Worm (Caenorhabditis elegans): ENCODE data around the gene F17H10.1.

Gene F17H10.1

ce11 chrX:13121104-13121503 is 16.1 kb downstream of the F17H10.1 start (continued):
- peak; percentile 72; the same call in 1 of the 2 replicates for TF ChIP-seq Y53F4B.3 (GFP tag; IDR thresholded peaks at IDR 0.05)
- TF ChIP-seq T26A5.8 (tag; optimal IDR thresholded peaks at IDR 0.05) = peak; percentile 84
- TF ChIP-seq dox-1 (GFP tag; IDR thresholded peaks at IDR 0.05) = no peak
- TF ChIP-seq rpc-1 (optimal IDR thresholded peaks at IDR 0.05) = peak; percentile 82
- peak; percentile 87 for TF ChIP-seq rpc-1 (tag; optimal IDR thresholded peaks at IDR 0.05)
- peak; percentile 33 for TF ChIP-seq gei-17 (GFP tag; optimal IDR thresholded peaks at IDR 0.05)
- peak; percentile 9 to 46 for TF ChIP-seq rec-8 (tag; optimal IDR thresholded peaks at IDR 0.05)
- peak; percentile 88 for TF ChIP-seq D2030.7 (GFP tag; IDR thresholded peaks at IDR 0.05)
- TF ChIP-seq attf-6 (GFP tag; IDR thresholded peaks at IDR 0.05) = peak; percentile 79; the same call in 1 of the 2 replicates
- TF ChIP-seq ZK185.1 (tag; optimal IDR thresholded peaks at IDR 0.05; ENCODE audit: poor library complexity, severe bottlenecking) = peak; percentile 64
- no peak; the same call in 1 of the 2 replicates for TF ChIP-seq C06A6.2 (GFP tag; conservative IDR thresholded peaks at IDR 0.05)
- TF ChIP-seq xnd-1 (tag; optimal IDR thresholded peaks at IDR 0.05) = no peak
- TF ChIP-seq bed-2 (GFP tag; IDR thresholded peaks at IDR 0.05) = peak; percentile 66; the same call in 1 of the 2 replicates
- TF ChIP-seq snpc-1.3 (tag; optimal IDR thresholded peaks at IDR 0.05; ENCODE audit: insufficient read depth) = peak; percentile 92
- no peak for TF ChIP-seq F22D6.2 (tag; optimal IDR thresholded peaks at IDR 0.05)
- TF ChIP-seq ztf-3 (GFP tag; optimal IDR thresholded peaks at IDR 0.05) = peak; percentile 16
- TF ChIP-seq let-526 (GFP tag; IDR thresholded peaks at IDR 0.05) = peak; percentile 56; the same call in 1 of the 2 replicates
- peak; percentile 91 for TF ChIP-seq egl-44 (GFP tag; IDR thresholded peaks at IDR 0.05)
- TF ChIP-seq Y79H2A.3 (GFP tag; conservative IDR thresholded peaks at IDR 0.05) = 0 out of 2 replicates have a peak, but pooled peaks have one; percentile 70
- TF ChIP-seq B0035.1 (tag; optimal IDR thresholded peaks at IDR 0.05) = no peak
- TF ChIP-seq mel-28 (tag; optimal IDR thresholded peaks at IDR 0.05; ENCODE audit: borderline replicate concordance) = peak; percentile 38
- no peak for TF ChIP-seq die-1 (tag; optimal IDR thresholded peaks at IDR 0.05)
- TF ChIP-seq lin-54 (GFP tag; optimal IDR thresholded peaks at IDR 0.05) = no peak
- peak; percentile 99 for TF ChIP-seq tbp1 (GFP tag; optimal IDR thresholded peaks at IDR 0.05)
- no peak for TF ChIP-seq F57C9.4 (tag; optimal IDR thresholded peaks at IDR 0.05)
- peak; percentile 76 for TF ChIP-seq cebp-1 (GFP tag; IDR thresholded peaks at IDR 0.05)
- no peak for TF ChIP-seq cebp-1 (tag; optimal IDR thresholded peaks at IDR 0.05)
- TF ChIP-seq sdz-38 (tag; optimal IDR thresholded peaks at IDR 0.05) = no peak
- no peak for TF ChIP-seq F57A8.1 (GFP tag; optimal IDR thresholded peaks at IDR 0.05)
- TF ChIP-seq K12H6.12 (tag; optimal IDR thresholded peaks at IDR 0.05) = peak; percentile 76
- peak; percentile 46 for TF ChIP-seq madf-10 (tag; optimal IDR thresholded peaks at IDR 0.05)
- TF ChIP-seq ets-4 (GFP tag; optimal IDR thresholded peaks at IDR 0.05) = peak; percentile 84
- TF ChIP-seq ceh-58 (GFP tag; IDR thresholded peaks at IDR 0.05) = no peak
- no peak for TF ChIP-seq nhr-90 (tag; optimal IDR thresholded peaks at IDR 0.05)
- no peak for TF ChIP-seq bed-1 (GFP tag; IDR thresholded peaks at IDR 0.05)
- TF ChIP-seq athp-1 (tag; optimal IDR thresholded peaks at IDR 0.05) = no peak
- TF ChIP-seq Y56A3A.18 (GFP tag; IDR thresholded peaks at IDR 0.05) = peak; percentile 82
- peak; percentile 80; the same call in 1 of the 2 replicates for TF ChIP-seq ztf-6 (GFP tag; IDR thresholded peaks at IDR 0.05)
- TF ChIP-seq cebp-2 (GFP tag; IDR thresholded peaks at IDR 0.05) = no peak
- no peak for TF ChIP-seq ceh-91 (GFP tag; IDR thresholded peaks at IDR 0.05)
- TF ChIP-seq ceh-79 (tag; optimal IDR thresholded peaks at IDR 0.05) = peak; percentile 67
- TF ChIP-seq ztf-28 (GFP tag; IDR thresholded peaks at IDR 0.05) = peak; percentile 78; the same call in 1 of the 2 replicates
- TF ChIP-seq madf-3 (GFP tag; IDR thresholded peaks at IDR 0.05) = peak; percentile 75
- TF ChIP-seq madf-6 (GFP tag; IDR thresholded peaks at IDR 0.05) = no peak
- no peak for TF ChIP-seq B0019.2 (GFP tag; conservative IDR thresholded peaks at IDR 0.05)
- peak; percentile 58 for TF ChIP-seq nhr-27 (tag; optimal IDR thresholded peaks at IDR 0.05)
- TF ChIP-seq lag-1 (GFP tag; IDR thresholded peaks at IDR 0.05) = no peak
- no peak for TF ChIP-seq hrde-1 (tag; optimal IDR thresholded peaks at IDR 0.05; ENCODE audit: borderline replicate concordance)
- peak; percentile 75 for TF ChIP-seq snpc-3.4 (tag; optimal IDR thresholded peaks at IDR 0.05)

Measured in whole organism, young adult.